Worm (Caenorhabditis elegans): ENCODE data around the gene M04B2.6.

The M04B2.6 gene

DNA sequence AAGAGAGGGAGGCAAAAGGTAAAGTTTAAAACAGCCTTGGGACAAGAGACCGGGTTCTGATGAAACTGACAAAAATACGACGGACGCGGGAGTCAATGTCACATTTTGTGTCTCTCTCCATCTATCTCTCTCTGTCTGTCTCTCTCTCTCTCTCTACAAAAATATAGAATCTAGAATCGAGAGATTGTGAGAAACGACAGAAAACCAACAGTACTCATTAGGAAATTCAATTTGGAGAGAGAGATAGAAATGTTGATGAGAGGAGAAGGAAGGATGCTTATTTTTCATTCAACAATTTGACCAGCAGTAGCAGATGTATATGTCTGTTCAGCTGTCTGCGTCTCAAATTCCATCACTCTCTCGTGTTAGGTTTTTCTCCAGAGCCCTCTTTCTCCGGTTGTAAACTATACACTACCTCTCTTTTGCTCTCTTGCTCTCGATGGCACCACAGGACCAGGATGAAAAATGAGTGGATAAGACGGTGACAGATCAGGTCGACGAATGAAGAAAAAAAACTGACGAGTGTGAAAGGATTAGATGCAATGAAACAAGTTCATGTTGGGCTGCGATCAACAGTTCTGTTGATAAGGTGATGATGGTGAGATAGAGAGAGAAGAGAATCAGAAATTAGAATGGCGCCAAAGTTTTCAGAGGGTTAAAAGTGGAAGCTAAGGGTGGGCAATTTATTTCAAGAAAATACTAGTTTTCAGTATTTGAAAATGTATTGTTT lies 20.8 kb downstream of the M04B2.6 start:
- TF ChIP-seq K12H6.12 (tag; optimal IDR thresholded peaks at IDR 0.05), result no peak
- no peak for TF ChIP-seq atf-7 (tag; optimal IDR thresholded peaks at IDR 0.05)
- TF ChIP-seq ceh-58 (GFP tag; IDR thresholded peaks at IDR 0.05), result no peak
- no peak for TF ChIP-seq snpc-1.1 (tag; optimal IDR thresholded peaks at IDR 0.05; ENCODE audit: insufficient read depth)
- TF ChIP-seq attf-5 (GFP tag; optimal IDR thresholded peaks at IDR 0.05), result peak; percentile 30
- TF ChIP-seq F49E8.2 (tag; optimal IDR thresholded peaks at IDR 0.05; ENCODE audit: insufficient read depth), result no peak
- no peak for TF ChIP-seq cebp-1 (GFP tag; IDR thresholded peaks at IDR 0.05)
- peak; percentile 44 for TF ChIP-seq cebp-1 (tag; optimal IDR thresholded peaks at IDR 0.05)
- no peak for TF ChIP-seq B0336.3 (GFP tag; IDR thresholded peaks at IDR 0.05)
- no peak for TF ChIP-seq nhr-179 (tag; optimal IDR thresholded peaks at IDR 0.05)
- no peak for TF ChIP-seq madf-8 (GFP tag; conservative IDR thresholded peaks at IDR 0.05)
- no peak for TF ChIP-seq mes-4 (tag; optimal IDR thresholded peaks at IDR 0.05)
- no peak for TF ChIP-seq ceh-40 (GFP tag; IDR thresholded peaks at IDR 0.05)
- TF ChIP-seq ceh-100 (GFP tag; IDR thresholded peaks at IDR 0.05), result no peak
- peak; percentile 44 for TF ChIP-seq ztf-26 (tag; optimal IDR thresholded peaks at IDR 0.05)

- peak; percentile 28 for TF ChIP-seq nhr-80 (tag; optimal IDR thresholded peaks at IDR 0.05)
- no peak for TF ChIP-seq pbrm-1 (GFP tag; IDR thresholded peaks at IDR 0.05)
- TF ChIP-seq tbx-9 (tag; optimal IDR thresholded peaks at IDR 0.05; ENCODE audit: borderline replicate concordance), result no peak
- no peak for TF ChIP-seq ztf-18 (tag; optimal IDR thresholded peaks at IDR 0.05)
- no peak for TF ChIP-seq atf-7 (tag; optimal IDR thresholded peaks at IDR 0.05)
- no peak for TF ChIP-seq attf-3 (GFP tag; conservative IDR thresholded peaks at IDR 0.05)
- TF ChIP-seq die-1 (tag; optimal IDR thresholded peaks at IDR 0.05), result no peak
- TF ChIP-seq hmg-20 (GFP tag; IDR thresholded peaks at IDR 0.05), result no peak
Measured at ce11 chrIV:11489077-11489476, 21.5 kb downstream of the M04B2.6 start.

DNA sequence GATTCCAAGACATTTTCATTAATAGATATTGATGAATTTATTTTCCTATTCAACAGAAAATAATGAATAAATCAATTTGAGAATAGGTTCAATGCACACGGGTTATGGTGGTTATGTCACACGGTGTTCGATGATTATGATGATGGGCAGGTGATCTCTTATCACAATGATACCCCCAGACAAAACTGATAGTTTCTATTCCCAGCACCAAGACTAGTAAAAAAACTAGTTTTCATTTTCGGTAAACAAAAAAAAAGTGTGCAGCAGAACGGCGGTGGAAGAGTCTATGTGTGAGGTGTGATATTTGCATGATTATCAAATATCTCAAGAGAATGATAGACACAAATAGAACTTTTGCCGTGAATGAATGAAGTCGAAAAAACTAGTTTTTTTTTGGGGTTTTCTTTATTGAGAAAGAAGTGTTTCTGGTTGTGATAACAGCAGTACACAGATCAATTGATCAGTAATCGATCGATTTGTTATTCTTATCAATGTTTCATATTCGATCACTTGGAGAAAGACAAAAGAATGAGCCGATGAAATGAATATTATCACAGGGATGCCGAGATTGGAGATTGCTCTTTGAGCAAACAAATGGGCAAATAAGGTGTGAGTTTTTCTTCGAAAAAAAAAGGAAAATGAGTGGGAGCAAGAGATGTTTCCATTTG lies 22.5 kb downstream of the M04B2.6 start:
- TF ChIP-seq B0336.3 (GFP tag; IDR thresholded peaks at IDR 0.05) (0 out of 2 replicates have a peak, but pooled peaks have one; percentile 27), let-607 (tag; optimal IDR thresholded peaks at IDR 0.05) (no peak), nhr-80 (tag; optimal IDR thresholded peaks at IDR 0.05) (peak; percentile 58), cebp-1 (GFP tag; IDR thresholded peaks at IDR 0.05) (no peak), cebp-1 (tag; optimal IDR thresholded peaks at IDR 0.05) (peak; percentile 42)

- TF ChIP-seq atf-7 (tag; optimal IDR thresholded peaks at IDR 0.05) (no peak), efl-1 (GFP tag; optimal IDR thresholded peaks at IDR 0.05) (no peak), ztf-18 (tag; optimal IDR thresholded peaks at IDR 0.05) (no peak), hrde-1 (tag; optimal IDR thresholded peaks at IDR 0.05; ENCODE audit: borderline replicate concordance) (no peak), madf-10 (tag; optimal IDR thresholded peaks at IDR 0.05) (no peak), F57A8.1 (GFP tag; optimal IDR thresholded peaks at IDR 0.05) (no peak), hmg-20 (GFP tag; IDR thresholded peaks at IDR 0.05) (no peak), zim-3 (tag; optimal IDR thresholded peaks at IDR 0.05) (no peak), K11D2.4 (GFP tag; IDR thresholded peaks at IDR 0.05) (no peak), lin-54 (GFP tag; optimal IDR thresholded peaks at IDR 0.05) (no peak), K12H6.12 (tag; optimal IDR thresholded peaks at IDR 0.05) (no peak), nfya-2 (GFP tag; IDR thresholded peaks at IDR 0.05) (no peak)
Measured at ce11 chrIV:11486859-11487258, 23.7 kb downstream of the M04B2.6 start.

Data from whole organism, young adult.